Worm (Caenorhabditis elegans): ENCODE measurements around the gene npr-41.
A peak's percentile ranks its signal among the peaks of the same experiment; 100 is the strongest.

DNA sequence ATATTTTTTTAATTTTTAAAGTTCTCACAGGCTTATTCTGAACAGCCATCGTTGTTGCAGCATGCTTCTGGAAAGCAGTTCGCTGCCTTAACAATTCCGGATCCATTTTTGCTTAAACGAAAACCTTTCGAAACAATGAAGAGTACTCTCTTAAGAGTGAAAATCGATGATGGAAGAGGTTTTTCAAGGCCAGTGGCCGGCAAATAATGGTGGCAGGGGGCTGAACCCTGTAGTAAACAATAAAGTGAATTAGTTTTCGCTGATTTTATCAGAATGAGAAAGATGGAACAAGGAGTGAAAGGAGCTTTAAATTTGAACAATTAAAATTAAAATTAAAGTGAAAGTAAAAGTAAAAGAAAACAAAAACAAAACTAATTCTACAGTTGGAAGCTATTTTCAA, 31.9 kb downstream of the npr-41 start, which contains the start of gene gtf-2E2:
- no peak for TF ChIP-seq tab-1 (GFP tag; IDR thresholded peaks at IDR 0.05)
- no peak for TF ChIP-seq flt-1 (GFP tag; IDR thresholded peaks at IDR 0.05)
- no peak for TF ChIP-seq cog-1 (tag; optimal IDR thresholded peaks at IDR 0.05)
- no peak for TF ChIP-seq ref-1 (GFP tag; conservative IDR thresholded peaks at IDR 0.05)
- TF ChIP-seq T22C8.4 (GFP tag; IDR thresholded peaks at IDR 0.05) = peak; percentile 62
- TF ChIP-seq klf-2 (GFP tag; conservative IDR thresholded peaks at IDR 0.05) = no peak
